Fruit fly (Drosophila melanogaster) whole organism, larva: ENCODE results near the gene Trmt112.

Source experiments
- noc ChIP-seq: fragments of 200-800 bp; sonication (Bioruptor generic); optimal IDR thresholded peaks from 3 replicates; lab custom pipeline; 2019; ENCODE audit warnings: missing biosample characterization, mild to moderate bottlenecking, missing genetic modification characterization, moderate library complexity

The Trmt112 gene

DNA sequence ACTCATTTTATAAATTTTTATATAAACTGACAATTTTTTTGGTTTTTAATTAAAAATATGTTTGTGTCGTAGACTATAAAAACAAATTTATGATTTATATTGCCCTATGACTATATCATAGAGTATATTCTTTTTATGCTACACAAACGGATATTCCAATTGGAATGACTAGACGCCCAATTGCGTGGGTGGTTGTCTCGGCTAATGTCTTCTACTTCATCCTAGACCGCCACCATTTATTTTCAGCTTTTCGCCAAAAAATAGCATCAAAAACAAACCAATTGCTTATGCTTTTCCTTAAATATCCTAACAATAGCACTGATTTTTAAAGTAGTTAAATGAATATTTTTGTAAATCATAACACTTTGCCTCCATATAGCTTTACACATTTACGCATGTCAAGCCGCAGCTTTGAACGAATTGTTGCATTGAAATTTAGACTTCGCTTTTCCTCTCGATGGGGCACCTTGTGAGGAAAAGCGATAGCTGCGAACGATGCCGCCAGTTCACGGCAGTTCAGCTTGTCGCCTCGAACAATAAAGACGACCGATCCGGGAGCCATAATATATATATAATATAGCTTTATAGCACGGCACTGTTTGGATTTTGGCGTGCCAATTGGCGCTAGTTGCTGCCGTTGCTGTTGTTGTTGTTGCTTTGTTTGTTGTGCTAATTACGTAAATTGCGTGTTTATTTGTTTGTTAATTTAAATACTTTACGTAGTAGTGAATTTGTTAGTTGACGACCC lies 14.4 kb downstream of the Trmt112 start:
- peak; percentile 3 for TF ChIP-seq noc (tag; lab: Kevin White, UChicago)

dm6 chr3L:21201246-21201896 lies 15.3 kb downstream of the Trmt112 start:
- no peak for TF ChIP-seq noc (tag; lab: Kevin White, UChicago)

dm6 chr3L:21200587-21200986 lies 16.1 kb downstream of the Trmt112 start:
- TF ChIP-seq noc (tag; lab: Kevin White, UChicago), result no peak

dm6 chr3L:21196563-21196962 lies 20.1 kb downstream of the Trmt112 start, which contains the start of the genes Targ3 and park:
Gene Targ3, plus strand, starts transcription at chr3L:21196831.
Gene park, minus strand, starts transcription at chr3L:21196853.
- no peak for TF ChIP-seq noc (tag; lab: Kevin White, UChicago)

DNA sequence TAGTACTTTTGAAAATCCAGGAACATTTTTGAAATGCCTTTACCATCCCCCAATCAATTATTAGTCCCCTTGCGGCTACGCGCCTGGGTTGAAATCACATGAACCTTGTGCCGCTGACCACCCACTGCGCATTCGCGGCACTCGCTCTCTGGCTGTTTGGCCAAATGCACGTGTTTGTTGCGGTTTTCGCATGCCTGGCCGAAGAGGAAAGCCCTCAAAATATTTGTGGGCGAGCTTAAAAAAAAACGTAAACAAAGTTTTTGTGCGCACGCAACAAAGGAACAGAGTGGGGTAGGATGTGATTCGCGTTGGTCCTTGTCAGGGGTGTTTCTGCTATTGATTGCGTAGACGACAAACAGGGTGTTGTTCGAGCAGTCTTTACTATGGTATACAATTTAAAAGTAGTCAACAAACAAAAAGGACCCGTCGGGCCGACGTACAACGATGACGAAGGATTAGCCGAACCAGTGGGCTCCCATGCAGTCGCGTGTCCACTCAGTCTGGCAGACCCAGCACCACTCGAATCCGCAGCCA lies 22.2 kb downstream of the Trmt112 start:
- no peak for TF ChIP-seq noc (tag; lab: Kevin White, UChicago)

DNA sequence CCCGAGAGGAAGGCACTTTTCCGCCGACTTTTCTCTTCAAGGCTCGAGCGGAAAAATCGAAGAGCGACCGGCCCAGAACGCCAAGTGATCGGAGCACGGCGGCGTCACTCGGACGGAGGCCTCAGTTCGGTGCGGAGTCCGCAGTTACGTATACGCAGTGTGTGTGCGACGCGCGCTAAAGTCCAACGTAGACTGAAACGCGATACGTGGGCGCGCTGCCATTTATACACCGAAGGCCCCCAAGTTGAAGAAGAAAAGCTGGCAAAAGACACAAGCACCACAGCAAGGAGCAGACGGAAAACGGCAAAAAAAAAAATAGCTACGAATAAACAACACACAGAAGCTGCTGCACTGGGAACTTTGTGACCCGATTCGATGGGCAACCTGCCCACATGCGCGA lies 23.5 kb downstream of the Trmt112 start, which contains the start of gene CG42337:
Gene CG42337, minus strand, starts transcription at position 194 of the 400 bp plus-strand sequence.
- no peak for TF ChIP-seq noc (tag; lab: Kevin White, UChicago)

DNA sequence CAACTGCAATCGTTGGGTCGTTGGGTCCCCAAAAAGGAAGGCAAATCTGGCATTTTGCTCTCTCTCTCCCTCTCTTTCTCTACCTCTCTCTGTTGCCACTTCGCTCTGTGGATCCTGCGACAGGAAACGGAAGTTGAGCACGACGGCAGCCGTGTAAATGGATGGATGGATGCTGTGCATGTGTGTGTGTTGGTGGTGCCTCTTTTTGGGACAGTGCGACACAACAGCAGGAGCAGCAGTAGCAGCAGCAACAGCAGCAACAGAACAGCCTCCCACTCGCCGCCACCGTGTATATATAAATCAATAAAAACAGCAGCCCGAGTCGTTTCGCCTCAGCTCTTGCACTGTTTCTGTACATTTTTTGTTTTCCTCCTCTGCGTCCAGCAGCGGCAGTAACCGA lies 24.6 kb downstream of the Trmt112 start:
- TF ChIP-seq noc (tag; lab: Kevin White, UChicago), result no peak

- TF ChIP-seq noc (tag; lab: Kevin White, UChicago), result no peak
Observed at dm6 chr3L:21186487-21186886, 30.2 kb downstream of the Trmt112 start.

- TF ChIP-seq noc (tag; lab: Kevin White, UChicago), result no peak
Observed at dm6 chr3L:21185622-21186021, 31.0 kb downstream of the Trmt112 start.

- peak; percentile 71 for TF ChIP-seq noc (tag; lab: Kevin White, UChicago)
Observed at dm6 chr3L:21176935-21177581, 39.6 kb downstream of the Trmt112 start.

DNA sequence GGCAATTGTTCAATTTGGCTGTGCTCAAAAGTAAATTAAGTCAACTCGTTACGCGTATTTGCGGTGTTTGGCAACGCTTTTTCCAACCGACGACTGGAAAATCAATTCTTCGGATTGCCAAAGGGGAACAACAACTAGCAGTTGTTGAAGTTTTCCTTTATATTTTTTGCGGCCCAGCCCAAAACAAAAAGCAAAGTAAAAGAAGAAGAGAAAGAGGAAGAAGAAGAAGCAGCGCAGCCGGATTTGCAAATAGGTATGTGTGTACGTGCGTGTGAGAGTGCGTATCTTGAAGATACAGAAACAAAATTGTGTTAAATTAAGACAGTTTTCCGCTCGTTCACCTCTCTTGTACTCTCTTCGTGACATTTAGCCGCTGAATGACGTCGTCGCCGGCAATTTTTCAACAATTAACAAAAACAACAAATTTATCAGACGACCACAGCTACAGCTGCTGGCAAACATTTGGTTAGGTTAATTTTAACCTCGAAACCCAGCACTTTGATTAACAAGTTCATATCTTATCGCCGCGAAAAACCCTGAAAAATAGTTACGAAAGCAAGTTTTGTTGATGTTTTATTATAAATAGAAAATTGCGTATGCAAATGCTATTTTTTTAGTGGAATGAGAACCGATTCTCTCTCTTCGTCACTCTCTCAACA lies 40.2 kb downstream of the Trmt112 start:
- no peak for TF ChIP-seq noc (tag; lab: Kevin White, UChicago)

DNA sequence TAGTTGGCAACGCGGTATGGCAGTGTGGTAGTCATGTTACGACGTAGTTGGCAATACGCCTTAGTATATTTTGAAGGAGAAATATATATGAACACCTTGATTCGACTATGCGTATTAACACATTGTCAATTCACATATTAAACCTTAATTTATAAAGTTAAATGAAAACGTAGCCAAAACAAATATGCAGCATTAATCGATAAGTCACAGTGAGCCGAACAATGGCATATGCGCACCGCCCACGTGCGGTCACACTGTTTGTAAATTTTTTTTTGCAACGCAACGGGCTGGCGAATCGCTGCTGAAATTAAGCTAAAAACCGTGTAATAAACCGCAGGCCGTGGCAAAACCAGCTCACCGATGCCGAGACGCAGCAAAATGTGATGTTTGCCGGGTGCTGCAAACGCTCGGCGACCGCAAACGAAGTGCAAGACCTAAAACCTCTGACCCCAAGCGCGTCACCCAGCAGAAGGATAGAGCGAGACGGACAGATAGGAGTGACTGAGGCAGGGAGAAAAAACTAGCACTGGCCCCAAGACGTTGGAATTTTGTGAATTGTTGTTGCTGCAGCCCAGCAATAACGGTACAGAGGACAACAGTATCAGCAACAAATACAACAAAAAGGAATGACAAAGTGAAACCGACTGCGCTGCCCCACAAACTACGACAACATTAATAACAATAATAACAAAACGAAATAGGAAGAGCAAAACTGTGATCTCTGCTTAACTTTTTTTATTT lies 40.9 kb downstream of the Trmt112 start:
- peak; percentile 17 for TF ChIP-seq noc (tag; lab: Kevin White, UChicago)

dm6 chr3L:21174962-21175361 lies 41.7 kb downstream of the Trmt112 start:
- no peak for TF ChIP-seq noc (tag; lab: Kevin White, UChicago)

dm6 chr3L:21172527-21173253 lies 43.9 kb downstream of the Trmt112 start, which contains the start of the genes chb and AsnS:
Gene chb, plus strand, starts transcription at chr3L:21172853.
Gene AsnS, plus strand, starts transcription at chr3L:21173118.
- peak; percentile 95 for TF ChIP-seq noc (tag; lab: Kevin White, UChicago)
